Worm (Caenorhabditis elegans) whole organism, midembryonic: Measurements from ENCODE around the gene col-166.

Source experiments
- cog-1 ChIP-seq: sonication (generic microtip); optimal IDR thresholded peaks from 2 replicates; lab custom pipeline; 2016; ENCODE audit warnings: missing genetic modification characterization, missing compliant biosample characterization
- flt-1 ChIP-seq: fragments of 200-800 bp; sonication (Bioruptor generic); IDR thresholded peaks from 2 replicates; pipeline ENCODE4 v1.3.6; 2022; ENCODE audit warnings: missing genetic modification characterization, missing compliant biosample characterization
- klf-2 ChIP-seq: fragments of 200-800 bp; sonication (Bioruptor generic); conservative IDR thresholded peaks from 2 replicates; pipeline ENCODE4 v1.3.6; 2022; ENCODE audit warnings: missing genetic modification reagents, missing genetic modification characterization, missing compliant biosample characterization
- med-1 ChIP-seq: sonication (generic microtip); optimal IDR thresholded peaks from 2 replicates; lab custom pipeline; 2017; ENCODE audit warnings: missing genetic modification characterization, mild to moderate bottlenecking, missing compliant biosample characterization, antibody characterized with exemption, missing genetic modification reagents; ENCODE audit not compliant: insufficient read depth
- ref-1 ChIP-seq: fragments of 200-800 bp; sonication (Bioruptor generic); conservative IDR thresholded peaks from 2 replicates; pipeline ENCODE4 v1.3.6; 2022; ENCODE audit warnings: missing genetic modification reagents, missing genetic modification characterization, missing compliant biosample characterization
- tab-1 ChIP-seq: fragments of 200-800 bp; sonication (Bioruptor generic); IDR thresholded peaks from 2 replicates; pipeline ENCODE4 v1.3.6; 2022; ENCODE audit warnings: missing genetic modification characterization, missing compliant biosample characterization
- ztf-23 ChIP-seq: fragments of 200-800 bp; sonication (Bioruptor generic); IDR thresholded peaks from 2 replicates; pipeline ENCODE4 v1.3.6; 2022; ENCODE audit warnings: missing genetic modification reagents, missing genetic modification characterization, missing compliant biosample characterization
- ztf-29 ChIP-seq: fragments of 200-800 bp; sonication (Bioruptor generic); IDR thresholded peaks from 2 replicates; pipeline ENCODE4 v1.3.6; 2022; ENCODE audit warnings: missing genetic modification reagents, missing genetic modification characterization, missing compliant biosample characterization

DNA sequence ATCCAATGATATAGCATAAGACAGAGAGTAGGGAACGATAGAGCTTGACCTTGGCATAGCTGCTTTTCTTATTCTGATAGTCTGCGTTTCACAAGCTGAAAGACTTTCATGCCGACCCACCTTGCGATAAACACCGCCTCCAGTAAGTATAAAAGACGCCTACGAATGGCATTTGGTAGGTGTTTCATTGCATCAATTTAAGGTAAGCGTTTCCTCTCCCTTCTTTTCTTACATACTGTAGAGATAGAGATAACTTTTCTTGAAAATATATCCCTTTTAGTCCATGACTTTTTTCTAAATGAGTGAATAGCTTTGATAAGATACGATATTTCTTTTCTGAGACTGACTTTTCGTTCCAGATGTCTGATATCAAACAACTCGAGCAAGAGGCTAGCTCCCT lies 43.3 kb downstream of the col-166 start, which contains the start of gene col-167:
- TF ChIP-seq ztf-29 (GFP tag; lab: Robert Waterston, UW), result no peak
- TF ChIP-seq cog-1 (tag; lab: Kevin White, UChicago), result no peak
- TF ChIP-seq klf-2 (GFP tag; lab: Robert Waterston, UW), result no peak
- TF ChIP-seq flt-1 (GFP tag; lab: Robert Waterston, UW), result no peak
- TF ChIP-seq med-1 (GFP tag; lab: Kevin White, UChicago), result no peak
- TF ChIP-seq tab-1 (GFP tag; lab: Robert Waterston, UW), result no peak
- no peak for TF ChIP-seq ref-1 (GFP tag; lab: Robert Waterston, UW)
- no peak for TF ChIP-seq ztf-23 (GFP tag; lab: Robert Waterston, UW)
